Worm (Caenorhabditis elegans): ENCODE results near the gene C15H9.5.

Gene C15H9.5

ce11 chrX:6052744-6053143 lies 40.4 kb upstream of the C15H9.5 start, which contains the start of gene C45B2.6:
Gene C45B2.6 (plus strand): TSS chrX:6052879.
- no peak for TF ChIP-seq lin-13 (GFP tag; optimal IDR thresholded peaks at IDR 0.05)
- no peak for TF ChIP-seq ZK546.5 (tag; optimal IDR thresholded peaks at IDR 0.05)
- TF ChIP-seq nhr-21 (tag; optimal IDR thresholded peaks at IDR 0.05): no peak
- peak in 1 of 2 experiments; percentile 19 for TF ChIP-seq lsy-2 (tag; optimal IDR thresholded peaks at IDR 0.05)
- no peak for TF ChIP-seq ceh-16 (tag; optimal IDR thresholded peaks at IDR 0.05)
- no peak for TF ChIP-seq nhr-12 (tag; optimal IDR thresholded peaks at IDR 0.05)
- TF ChIP-seq lin-39 (tag; optimal IDR thresholded peaks at IDR 0.05): no peak
- TF ChIP-seq snpc-4 (tag; optimal IDR thresholded peaks at IDR 0.05): no peak
- TF ChIP-seq nhr-237 (tag; optimal IDR thresholded peaks at IDR 0.05): no peak
- TF ChIP-seq sma-3 (GFP tag; optimal IDR thresholded peaks at IDR 0.05): no peak
- no peak for TF ChIP-seq Y55F3AM.14 (GFP tag; optimal IDR thresholded peaks at IDR 0.05)
- no peak for TF ChIP-seq ceh-82 (tag; optimal IDR thresholded peaks at IDR 0.05)
- no peak for TF ChIP-seq ztf-4 (tag; optimal IDR thresholded peaks at IDR 0.05)
- no peak for TF ChIP-seq dmd-4 (tag; optimal IDR thresholded peaks at IDR 0.05)
- no peak for TF ChIP-seq nhr-23 (tag; optimal IDR thresholded peaks at IDR 0.05)
- no peak for TF ChIP-seq lin-11 (tag; optimal IDR thresholded peaks at IDR 0.05)
- no peak for TF ChIP-seq nhr-11 (tag; optimal IDR thresholded peaks at IDR 0.05)
- TF ChIP-seq mab-5 (tag; optimal IDR thresholded peaks at IDR 0.05): no peak
- no peak for TF ChIP-seq fos-1 (tag; optimal IDR thresholded peaks at IDR 0.05)
- TF ChIP-seq C34F6.9 (tag; optimal IDR thresholded peaks at IDR 0.05): no peak
- no peak for TF ChIP-seq peb-1 (tag; optimal IDR thresholded peaks at IDR 0.05)
- no peak for TF ChIP-seq alr-1 (tag; optimal IDR thresholded peaks at IDR 0.05)
- TF ChIP-seq ztf-1 (GFP tag; conservative IDR thresholded peaks at IDR 0.05): no peak
- TF ChIP-seq unc-55 (GFP tag; optimal IDR thresholded peaks at IDR 0.05): peak; percentile 21
- no peak for TF ChIP-seq unc-39 (tag; optimal IDR thresholded peaks at IDR 0.05)
- TF ChIP-seq nhr-10 (tag; optimal IDR thresholded peaks at IDR 0.05): no peak
- no peak for TF ChIP-seq aly-2 (tag; optimal IDR thresholded peaks at IDR 0.05)
- TF ChIP-seq gmeb-1 (tag; optimal IDR thresholded peaks at IDR 0.05): peak; percentile 31
- no peak for TF ChIP-seq ztf-11 (tag; optimal IDR thresholded peaks at IDR 0.05)
- TF ChIP-seq nhr-6 (tag; optimal IDR thresholded peaks at IDR 0.05): no peak
- peak; percentile 34 for TF ChIP-seq sma-9 (GFP tag; optimal IDR thresholded peaks at IDR 0.05)
- TF ChIP-seq sma-9 (tag; optimal IDR thresholded peaks at IDR 0.05): no peak
- TF ChIP-seq mbf-1 (tag; optimal IDR thresholded peaks at IDR 0.05): no peak
- TF ChIP-seq skn-1 (tag; optimal IDR thresholded peaks at IDR 0.05): no peak
- TF ChIP-seq elt-1 (tag; optimal IDR thresholded peaks at IDR 0.05): no peak
- TF ChIP-seq R02D3.7 (tag; optimal IDR thresholded peaks at IDR 0.05): no peak
- TF ChIP-seq nhr-129 (tag; optimal IDR thresholded peaks at IDR 0.05): peak; percentile 29
- TF ChIP-seq zag-1 (tag; optimal IDR thresholded peaks at IDR 0.05): no peak
- TF ChIP-seq ama-1 (optimal IDR thresholded peaks at IDR 0.05): no peak
- TF ChIP-seq nhr-25 (tag; optimal IDR thresholded peaks at IDR 0.05): no peak
- TF ChIP-seq blmp-1 (tag; optimal IDR thresholded peaks at IDR 0.05; ENCODE audit: insufficient read depth): no peak
- TF ChIP-seq egl-27 (tag; optimal IDR thresholded peaks at IDR 0.05): no peak
- no peak for TF ChIP-seq crh-2 (tag; optimal IDR thresholded peaks at IDR 0.05)
- TF ChIP-seq unc-62 (GFP tag; optimal IDR thresholded peaks at IDR 0.05): no peak

ce11 chrX:6057580-6058305 lies 35.4 kb upstream of the C15H9.5 start, which contains the start of gene gln-1:
Gene gln-1 (plus strand): TSS chrX:6058255.
- no peak for TF ChIP-seq nhr-11 (tag; optimal IDR thresholded peaks at IDR 0.05)
- TF ChIP-seq dmd-4 (tag; optimal IDR thresholded peaks at IDR 0.05): no peak
- TF ChIP-seq ZK546.5 (tag; optimal IDR thresholded peaks at IDR 0.05): no peak
- TF ChIP-seq aly-2 (tag; optimal IDR thresholded peaks at IDR 0.05): no peak
- TF ChIP-seq ceh-82 (tag; optimal IDR thresholded peaks at IDR 0.05): no peak
- TF ChIP-seq sma-3 (GFP tag; optimal IDR thresholded peaks at IDR 0.05): no peak
- no peak for TF ChIP-seq nhr-237 (tag; optimal IDR thresholded peaks at IDR 0.05)
- TF ChIP-seq lsy-2 (tag; optimal IDR thresholded peaks at IDR 0.05): no peak
- no peak for TF ChIP-seq lin-39 (tag; optimal IDR thresholded peaks at IDR 0.05)
- TF ChIP-seq elt-1 (tag; optimal IDR thresholded peaks at IDR 0.05): no peak
- TF ChIP-seq fos-1 (tag; optimal IDR thresholded peaks at IDR 0.05): peak; percentile 86
- TF ChIP-seq ceh-16 (tag; optimal IDR thresholded peaks at IDR 0.05): no peak
- no peak for TF ChIP-seq unc-55 (GFP tag; optimal IDR thresholded peaks at IDR 0.05)
- TF ChIP-seq F13H6.1 (tag; optimal IDR thresholded peaks at IDR 0.05): peak; percentile 32
- TF ChIP-seq crh-2 (tag; optimal IDR thresholded peaks at IDR 0.05): peak; percentile 50
- no peak for TF ChIP-seq elt-3 (tag; optimal IDR thresholded peaks at IDR 0.05)
- peak; percentile 60 for TF ChIP-seq sma-9 (GFP tag; optimal IDR thresholded peaks at IDR 0.05)
- TF ChIP-seq sma-9 (tag; optimal IDR thresholded peaks at IDR 0.05): no peak
- TF ChIP-seq nhr-129 (tag; optimal IDR thresholded peaks at IDR 0.05): peak; percentile 54
- peak; percentile 19 for TF ChIP-seq C34F6.9 (tag; optimal IDR thresholded peaks at IDR 0.05)
- TF ChIP-seq nhr-25 (tag; optimal IDR thresholded peaks at IDR 0.05): peak; percentile 12
